Worm (Caenorhabditis elegans) whole organism, mixed stage, embryonic: Measurements from ENCODE around the gene T24B8.7.
A peak's percentile ranks its signal among the peaks of the same experiment; 100 is the strongest.

ENCODE experiments used
- bed-3 ChIP-seq: fragments of 200-800 bp; sonication (Bioruptor generic); optimal IDR thresholded peaks from 3 replicates; lab custom pipeline; 2018; ENCODE audit warnings: mild to moderate bottlenecking, missing genetic modification characterization, moderate library complexity, missing compliant biosample characterization
- blmp-1 ChIP-seq: fragments of 150-350 bp; optimal IDR thresholded peaks from 2 replicates; lab custom pipeline; 2014; ENCODE audit warnings: missing biosample characterization, missing genetic modification characterization
- ceh-39 ChIP-seq: fragments of 150-350 bp; optimal IDR thresholded peaks from 2 replicates; lab custom pipeline; 2014; ENCODE audit warnings: missing biosample characterization, missing genetic modification characterization
- ceh-43 ChIP-seq: fragments of 200-800 bp; sonication (Bioruptor generic); optimal IDR thresholded peaks from 2 replicates; lab custom pipeline; 2018; ENCODE audit warnings: mild to moderate bottlenecking, missing genetic modification characterization, moderate library complexity, missing compliant biosample characterization
- drap-1 ChIP-seq: fragments of 200-800 bp; sonication (Bioruptor generic); optimal IDR thresholded peaks from 3 replicates; lab custom pipeline; 2018; ENCODE audit warnings: mild to moderate bottlenecking, missing genetic modification characterization, missing compliant biosample characterization
- elt-1 ChIP-seq: sonication (generic microtip); optimal IDR thresholded peaks from 2 replicates; lab custom pipeline; 2017; ENCODE audit warnings: missing genetic modification characterization, mild to moderate bottlenecking, missing compliant biosample characterization, antibody characterized with exemption, moderate library complexity, borderline replicate concordance; ENCODE audit not compliant: insufficient read depth
- elt-3 ChIP-seq: fragments of 150-350 bp; optimal IDR thresholded peaks from 2 replicates; lab custom pipeline; 2014; ENCODE audit warnings: missing biosample characterization, missing genetic modification characterization
- flh-1 ChIP-seq: fragments of 200-800 bp; sonication (Bioruptor generic); optimal IDR thresholded peaks from 2 replicates; lab custom pipeline; 2018; ENCODE audit warnings: mild to moderate bottlenecking, missing genetic modification characterization, moderate library complexity, missing compliant biosample characterization
- ham-2 ChIP-seq: fragments of 200-800 bp; sonication (Bioruptor generic); optimal IDR thresholded peaks from 2 replicates; lab custom pipeline; 2018; ENCODE audit warnings: mild to moderate bottlenecking, missing genetic modification characterization, missing compliant biosample characterization
- hlh-1 ChIP-seq: fragments of 150-350 bp; optimal IDR thresholded peaks from 2 replicates; lab custom pipeline; 2014; ENCODE audit warnings: missing biosample characterization, missing genetic modification reagents, missing genetic modification characterization
- lin-13 ChIP-seq: fragments of 150-350 bp; optimal IDR thresholded peaks from 2 replicates; lab custom pipeline; 2014; ENCODE audit warnings: missing biosample characterization, missing genetic modification characterization
- lsy-2 ChIP-seq: fragments of 150-350 bp; optimal IDR thresholded peaks from 2 replicates; lab custom pipeline; 2014; ENCODE audit warnings: missing biosample characterization, missing genetic modification characterization
- mab-5 ChIP-seq: fragments of 150-350 bp; optimal IDR thresholded peaks from 2 replicates; lab custom pipeline; 2014; ENCODE audit warnings: missing biosample characterization, missing genetic modification characterization
- mep-1 ChIP-seq: fragments of 150-350 bp; optimal IDR thresholded peaks from 2 replicates; lab custom pipeline; 2017; ENCODE audit warnings: missing biosample characterization, missing genetic modification reagents, missing genetic modification characterization, inconsistent platforms
- nhr-12 ChIP-seq: fragments of 150-350 bp; optimal IDR thresholded peaks from 2 replicates; lab custom pipeline; 2014; ENCODE audit warnings: missing biosample characterization, missing genetic modification characterization
- nhr-2 ChIP-seq: fragments of 150-350 bp; optimal IDR thresholded peaks from 2 replicates; lab custom pipeline; 2014; ENCODE audit warnings: missing biosample characterization, missing genetic modification characterization
- nhr-237 ChIP-seq: fragments of 150-350 bp; optimal IDR thresholded peaks from 2 replicates; lab custom pipeline; 2014; ENCODE audit warnings: missing biosample characterization, missing genetic modification characterization
- nhr-28 ChIP-seq: fragments of 150-350 bp; optimal IDR thresholded peaks from 2 replicates; lab custom pipeline; 2014; ENCODE audit warnings: missing biosample characterization, missing genetic modification characterization
- nhr-76 ChIP-seq: sonication (generic microtip); optimal IDR thresholded peaks from 2 replicates; lab custom pipeline; 2017; ENCODE audit warnings: missing biosample characterization, missing genetic modification characterization
- pha-4 ChIP-seq: fragments of 150-350 bp; optimal IDR thresholded peaks from 2 replicates; lab custom pipeline; 2018; ENCODE audit warnings: missing biosample characterization, missing genetic modification reagents, missing genetic modification characterization
- sem-2 ChIP-seq: fragments of 200-800 bp; sonication (Bioruptor generic); optimal IDR thresholded peaks from 2 replicates; lab custom pipeline; 2018; ENCODE audit warnings: mild to moderate bottlenecking, missing genetic modification characterization, missing compliant biosample characterization
- snpc-4 ChIP-seq: fragments of 150-350 bp; optimal IDR thresholded peaks from 2 replicates; lab custom pipeline; 2014; ENCODE audit warnings: missing biosample characterization, missing genetic modification characterization
- sptf-1 ChIP-seq: sonication (generic microtip); optimal IDR thresholded peaks from 2 replicates; lab custom pipeline; 2017; ENCODE audit warnings: mild to moderate bottlenecking, missing genetic modification characterization, moderate library complexity, missing compliant biosample characterization
- tbx-8 ChIP-seq: fragments of 200-800 bp; sonication (Bioruptor generic); optimal IDR thresholded peaks from 2 replicates; lab custom pipeline; 2018; ENCODE audit warnings: mild to moderate bottlenecking, missing genetic modification characterization, moderate library complexity, missing compliant biosample characterization
- unc-120 ChIP-seq: sonication (generic microtip); optimal IDR thresholded peaks from 2 replicates; lab custom pipeline; 2017; ENCODE audit warnings: missing genetic modification characterization, missing compliant biosample characterization; ENCODE audit not compliant: poor library complexity, severe bottlenecking
- unc-39 ChIP-seq: fragments of 150-350 bp; optimal IDR thresholded peaks from 2 replicates; lab custom pipeline; 2014; ENCODE audit warnings: missing biosample characterization, missing genetic modification characterization
- unc-62 ChIP-seq: fragments of 150-350 bp; optimal IDR thresholded peaks from 2 replicates; lab custom pipeline; 2014; ENCODE audit warnings: missing biosample characterization, missing genetic modification reagents, missing genetic modification characterization
- zip-8 ChIP-seq: fragments of 150-350 bp; optimal IDR thresholded peaks from 2 replicates; lab custom pipeline; 2014; ENCODE audit warnings: missing biosample characterization, missing genetic modification characterization
- ztf-11 ChIP-seq: fragments of 150-350 bp; optimal IDR thresholded peaks from 2 replicates; lab custom pipeline; 2014; ENCODE audit warnings: missing biosample characterization, missing genetic modification characterization

Gene T24B8.7

DNA sequence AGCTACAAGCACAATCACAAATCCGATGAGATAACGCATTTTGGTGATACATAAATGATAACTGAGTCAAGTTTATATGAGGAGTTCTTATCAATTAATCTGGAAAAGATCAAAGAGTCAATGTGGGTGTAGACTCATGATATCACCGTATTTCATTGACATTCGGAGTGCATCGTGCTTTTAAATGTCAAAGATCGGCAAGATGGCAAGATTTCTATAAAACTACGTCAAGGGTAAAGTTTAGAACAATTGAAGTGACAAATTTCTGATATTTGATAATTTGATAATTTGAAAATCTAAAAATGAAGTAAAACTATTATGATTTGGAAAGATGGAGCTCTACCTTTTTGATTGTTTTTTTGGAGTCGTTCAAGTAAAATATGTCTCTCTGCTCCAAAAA lies 29.6 kb upstream of the T24B8.7 start, which contains the start of gene sysm-1:
sysm-1 (minus strand) TSS at position 101 of the 400 bp plus-strand sequence.
- no peak for TF ChIP-seq mab-5
- no peak for TF ChIP-seq hlh-1
- TF ChIP-seq tbx-8 (GFP tag; lab: Kevin White, UChicago), result no peak
- no peak for TF ChIP-seq snpc-4 (tag; lab: Kevin White, UChicago)
- TF ChIP-seq drap-1 (GFP tag; lab: Kevin White, UChicago), result no peak
- TF ChIP-seq nhr-2 (tag; lab: Kevin White, UChicago), result no peak
- no peak for TF ChIP-seq unc-62 (GFP tag; lab: Kevin White, UChicago)
- no peak for TF ChIP-seq sem-2
- TF ChIP-seq unc-39, result no peak
- TF ChIP-seq lin-13 (tag; lab: Kevin White, UChicago), result no peak
- TF ChIP-seq blmp-1, result no peak
- no peak for TF ChIP-seq nhr-237
- TF ChIP-seq elt-1 (tag; lab: Kevin White, UChicago), result no peak
- no peak for TF ChIP-seq sptf-1 (tag; lab: Kevin White, UChicago)
- no peak for TF ChIP-seq bed-3 (GFP tag; lab: Kevin White, UChicago)
- TF ChIP-seq nhr-76 (tag; lab: Kevin White, UChicago), result no peak

DNA sequence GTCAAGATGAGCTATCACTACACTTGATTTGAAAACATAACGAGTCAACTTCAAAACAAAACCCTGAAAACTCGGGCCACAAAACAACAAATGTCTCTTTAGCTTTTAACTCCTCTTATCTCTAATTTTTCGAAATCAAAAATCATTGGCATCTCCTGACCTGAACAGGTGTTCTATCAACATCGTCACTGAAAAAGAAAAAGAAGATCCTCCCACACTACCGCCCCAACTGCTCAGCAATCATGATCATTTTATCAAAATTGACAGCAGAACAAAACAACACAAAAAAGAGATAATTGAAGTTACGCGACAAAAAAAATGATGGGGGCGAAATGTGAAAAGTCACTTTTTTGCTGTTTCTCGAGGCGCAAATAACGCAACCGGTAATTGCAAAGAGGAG lies 24.9 kb upstream of the T24B8.7 start:
- no peak for TF ChIP-seq pha-4 (tag; lab: Kevin White, UChicago)

DNA sequence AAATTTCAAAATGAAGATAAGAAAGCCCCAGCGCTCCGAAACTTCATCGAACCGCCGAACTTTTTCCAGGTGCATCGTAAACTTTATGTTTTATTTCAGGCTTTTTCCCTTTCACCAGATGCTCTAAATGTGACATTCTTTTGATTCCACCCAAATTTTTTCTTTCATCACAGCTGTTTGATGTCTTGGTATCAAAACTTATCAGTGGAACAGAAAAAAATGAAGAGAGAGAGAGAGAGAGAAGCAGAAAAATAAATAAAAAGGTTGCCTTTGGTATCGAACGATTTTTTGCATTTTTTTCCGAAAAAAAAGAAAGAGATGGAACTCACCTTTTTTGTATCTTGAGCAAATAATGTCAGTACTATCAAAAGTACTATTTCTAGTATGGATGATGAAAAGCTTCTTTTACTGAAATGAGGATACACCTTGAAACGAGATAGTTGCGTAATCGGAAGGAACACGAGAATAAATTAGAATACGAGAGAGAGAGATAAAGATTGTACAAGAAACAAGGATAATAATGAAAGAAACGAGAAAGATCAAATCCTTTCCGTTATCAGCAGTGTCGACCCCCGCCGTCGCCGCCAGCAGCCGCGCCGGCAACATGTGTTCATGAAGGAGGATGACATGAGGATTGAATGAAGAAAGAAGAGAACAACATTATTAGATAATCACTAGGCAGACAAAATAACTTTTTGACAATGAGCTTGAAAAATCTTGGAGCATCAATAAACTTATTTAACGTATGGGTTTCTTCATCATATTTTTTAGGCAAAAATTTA lies 22.8 kb upstream of the T24B8.7 start:
- TF ChIP-seq unc-120 (peak; percentile 54), hlh-1 (peak; percentile 79), unc-62 (GFP tag; lab: Kevin White, UChicago) (peak; percentile 46), zip-8 (tag; lab: Kevin White, UChicago) (peak; percentile 39), sem-2 (no peak), ham-2 (GFP tag; lab: Kevin White, UChicago) (no peak)

DNA sequence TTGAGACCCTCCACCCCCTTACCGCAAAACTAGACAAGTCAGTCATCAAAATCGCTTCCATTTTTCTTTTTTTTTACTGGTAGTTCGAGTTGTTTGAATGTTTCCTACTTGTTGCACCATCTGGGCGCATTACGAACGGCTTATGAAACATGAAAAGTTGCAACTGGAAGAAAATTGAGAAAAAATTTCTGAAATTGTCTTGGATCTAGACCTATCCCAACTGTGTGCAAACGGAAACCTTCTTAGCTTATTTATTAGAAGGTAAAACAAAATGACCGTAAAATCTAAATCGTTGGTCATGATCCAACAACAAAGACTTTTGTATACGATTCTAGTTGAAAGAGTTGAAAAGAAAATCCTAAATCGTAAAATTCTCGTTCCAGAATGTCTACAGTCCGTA lies 21.0 kb upstream of the T24B8.7 start:
- TF ChIP-seq hlh-1 (no peak), ztf-11 (tag; lab: Kevin White, UChicago) (no peak), ceh-43 (GFP tag; lab: Kevin White, UChicago) (no peak), pha-4 (tag; lab: Kevin White, UChicago) (no peak), mab-5 (no peak), lsy-2 (no peak), mep-1 (no peak), blmp-1 (no peak), ceh-39 (tag; lab: Kevin White, UChicago) (no peak), flh-1 (GFP tag; lab: Kevin White, UChicago) (no peak)

DNA sequence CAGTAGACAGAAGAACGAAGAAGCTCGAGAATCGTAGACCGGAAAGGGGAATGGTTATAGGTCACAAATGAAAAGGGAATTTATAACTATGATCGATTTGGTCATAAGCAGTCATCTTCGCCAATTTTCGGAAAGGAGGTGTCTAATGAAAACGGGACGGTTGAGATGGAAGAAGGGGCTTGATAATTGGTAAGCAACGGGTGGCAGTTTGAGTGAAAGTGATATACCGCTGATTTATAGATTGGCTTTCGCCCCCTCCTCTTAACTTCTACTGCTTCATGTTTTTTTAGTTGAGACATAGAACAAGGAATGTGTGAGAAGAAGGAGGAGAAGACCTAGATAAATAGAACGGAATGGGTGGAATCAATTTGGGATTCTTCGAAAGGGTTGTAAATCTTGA lies 19.3 kb upstream of the T24B8.7 start:
- TF ChIP-seq nhr-28 (tag; lab: Kevin White, UChicago) (no peak), flh-1 (GFP tag; lab: Kevin White, UChicago) (no peak), sem-2 (no peak), elt-1 (tag; lab: Kevin White, UChicago) (no peak), bed-3 (GFP tag; lab: Kevin White, UChicago) (no peak), nhr-12 (no peak), lsy-2 (no peak), sptf-1 (tag; lab: Kevin White, UChicago) (no peak), nhr-237 (no peak), ztf-11 (tag; lab: Kevin White, UChicago) (no peak), nhr-2 (tag; lab: Kevin White, UChicago) (no peak), mab-5 (no peak)

DNA sequence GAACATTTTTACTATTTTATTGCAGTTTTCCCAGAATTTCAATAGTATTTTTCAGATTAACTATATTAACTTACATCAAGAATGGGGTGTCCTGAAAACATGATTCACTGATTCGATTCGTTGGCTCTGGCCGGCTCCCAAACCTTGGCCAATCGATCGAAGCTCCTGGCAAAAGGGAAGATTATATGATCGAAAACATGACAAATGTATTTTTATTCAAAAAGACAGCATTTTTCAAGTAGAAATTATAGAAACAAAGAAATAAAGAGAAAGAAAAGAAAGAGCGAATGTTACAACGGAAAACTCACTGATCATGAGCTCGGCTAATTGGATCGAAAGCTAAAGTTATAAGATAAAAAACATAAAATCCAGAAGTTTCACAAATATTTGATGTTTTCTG lies 17.3 kb upstream of the T24B8.7 start, which contains the start of gene T24B8.4:
T24B8.4 (minus strand) TSS at position 101 of the 400 bp plus-strand sequence.
- TF ChIP-seq elt-3, result no peak
